Worm (Caenorhabditis elegans): ENCODE results near the gene T19C3.7.

ce11 chrIII:617467-617866, 18.5 kb downstream of the T19C3.7 start, which contains the start of gene T19C3.2:
- no peak for TF ChIP-seq fos-1 (tag; optimal IDR thresholded peaks at IDR 0.05)
- no peak for TF ChIP-seq ceh-28 (tag; optimal IDR thresholded peaks at IDR 0.05)
- TF ChIP-seq unc-39 (tag; optimal IDR thresholded peaks at IDR 0.05): no peak
- no peak for TF ChIP-seq saeg-2 (GFP tag; IDR thresholded peaks at IDR 0.05)
- TF ChIP-seq skn-1 (tag; optimal IDR thresholded peaks at IDR 0.05): no peak
- no peak for TF ChIP-seq lim-7 (GFP tag; IDR thresholded peaks at IDR 0.05)
- TF ChIP-seq lir-3 (tag; optimal IDR thresholded peaks at IDR 0.05): no peak
- no peak for TF ChIP-seq F37D6.2 (tag; optimal IDR thresholded peaks at IDR 0.05)
- no peak for TF ChIP-seq lin-15B (tag; optimal IDR thresholded peaks at IDR 0.05)
- no peak for TF ChIP-seq unc-62 (GFP tag; optimal IDR thresholded peaks at IDR 0.05 in 1 of 2)
- TF ChIP-seq unc-62 (tag; optimal IDR thresholded peaks at IDR 0.05): no peak
- TF ChIP-seq dmd-6 (GFP tag; IDR thresholded peaks at IDR 0.05): no peak
- no peak for TF ChIP-seq F26F4.8 (GFP tag; conservative IDR thresholded peaks at IDR 0.05)
- no peak for TF ChIP-seq fkh-10 (GFP tag; optimal IDR thresholded peaks at IDR 0.05)
- no peak for TF ChIP-seq lsy-2 (tag; optimal IDR thresholded peaks at IDR 0.05)

All from whole organism, L4 larva.